Fruit fly (Drosophila melanogaster) whole organism, embryonic: Measurements from ENCODE around the gene mahe.
A peak's percentile ranks its signal among the peaks of the same experiment; 100 is the strongest.

Experiments
- BEAF-32 ChIP-seq: fragments of 200-800 bp; sonication (Bioruptor generic); optimal IDR thresholded peaks from 3 replicates; lab custom pipeline; 2017; ENCODE audit warnings: missing biosample characterization, missing genetic modification characterization, mild to moderate bottlenecking, moderate library complexity, missing genetic modification reagents
- Bdp1 ChIP-seq: fragments of 200-800 bp; sonication (Bioruptor generic); optimal IDR thresholded peaks from 3 replicates; lab custom pipeline; 2016; ENCODE audit warnings: missing biosample characterization, missing genetic modification characterization
- CG10543 ChIP-seq: fragments of 200-800 bp; sonication (Bioruptor generic); optimal IDR thresholded peaks from 3 replicates; lab custom pipeline; 2017; ENCODE audit warnings: missing biosample characterization, mild to moderate bottlenecking, missing genetic modification characterization, moderate library complexity
- CG12155 ChIP-seq: fragments of 200-800 bp; sonication (Bioruptor generic); optimal IDR thresholded peaks from 3 replicates; lab custom pipeline; 2016; ENCODE audit warnings: missing biosample characterization, missing genetic modification characterization
- CG14441 ChIP-seq: fragments of 200-800 bp; sonication (Bioruptor generic); IDR thresholded peaks from 2 replicates; pipeline ENCODE4 v1.3.6; 2022; ENCODE audit warnings: missing biosample characterization, missing genetic modification characterization
- CG7963 ChIP-seq: fragments of 200-800 bp; sonication (Bioruptor generic); IDR thresholded peaks from 3 replicates; pipeline ENCODE4 v1.3.6; 2022; ENCODE audit warnings: missing biosample characterization, missing genetic modification characterization; ENCODE audit not compliant: partially characterized antibody
- CG8281 ChIP-seq: fragments of 200-800 bp; sonication (Bioruptor generic); optimal IDR thresholded peaks from 2 replicates; lab custom pipeline; 2018; ENCODE audit warnings: missing biosample characterization, mild to moderate bottlenecking, missing genetic modification characterization, moderate library complexity
- CG8924 ChIP-seq: fragments of 200-800 bp; optimal IDR thresholded peaks from 3 replicates; lab custom pipeline; 2019; ENCODE audit warnings: missing biosample characterization, mild to moderate bottlenecking, missing genetic modification characterization, moderate library complexity
- Doc3 ChIP-seq: fragments of 200-800 bp; sonication (Bioruptor generic); IDR thresholded peaks from 3 replicates; pipeline ENCODE4 v1.3.6; 2022; ENCODE audit warnings: missing biosample characterization, missing genetic modification characterization; ENCODE audit not compliant: partially characterized antibody
- Ets97D ChIP-seq: fragments of 200-800 bp; sonication (Bioruptor generic); optimal IDR thresholded peaks from 3 replicates; lab custom pipeline; 2016; ENCODE audit warnings: missing biosample characterization, missing genetic modification characterization
- Fer2 ChIP-seq: fragments of 200-800 bp; sonication (Bioruptor generic); optimal IDR thresholded peaks from 2 replicates; lab custom pipeline; 2018; ENCODE audit warnings: missing biosample characterization, mild to moderate bottlenecking, missing genetic modification characterization, moderate library complexity
- Hsf ChIP-seq: fragments of 200-800 bp; sonication (Bioruptor generic); optimal IDR thresholded peaks from 3 replicates; lab custom pipeline; 2016; ENCODE audit warnings: missing biosample characterization, missing genetic modification characterization
- Kr ChIP-seq: fragments of 200-800 bp; sonication (Bioruptor generic); optimal IDR thresholded peaks from 2 replicates; lab custom pipeline; 2017; ENCODE audit warnings: missing biosample characterization, mild to moderate bottlenecking, missing genetic modification characterization
- Mes4 ChIP-seq: fragments of 200-800 bp; sonication (Bioruptor generic); optimal IDR thresholded peaks from 2 replicates; lab custom pipeline; 2016; ENCODE audit warnings: missing biosample characterization, missing genetic modification characterization
- Oaz ChIP-seq: fragments of 200-800 bp; sonication (Bioruptor generic); IDR thresholded peaks from 2 replicates; pipeline ENCODE4 v1.3.6; 2022; ENCODE audit warnings: missing biosample characterization, missing genetic modification characterization
- Oli ChIP-seq: fragments of 200-800 bp; sonication (Bioruptor generic); optimal IDR thresholded peaks from 2 replicates; lab custom pipeline; 2018; ENCODE audit warnings: missing biosample characterization, mild to moderate bottlenecking, missing genetic modification characterization, moderate library complexity
- Pdp1 ChIP-seq, 2 experiments: fragments of 200-800 bp; sonication (Bioruptor generic); optimal IDR thresholded peaks; 3 replicates each; lab custom pipeline; 2016; ENCODE audit warnings: missing biosample characterization in 2 of 2, missing genetic modification characterization in 2 of 2, mild to moderate bottlenecking in 1 of 2, moderate library complexity in 1 of 2
- Taf1 ChIP-seq: fragments of 200-800 bp; sonication (Bioruptor generic); IDR thresholded peaks from 2 replicates; pipeline ENCODE4 v1.3.6; 2022; ENCODE audit warnings: missing biosample characterization, missing genetic modification characterization
- amos ChIP-seq: fragments of 200-800 bp; sonication (Bioruptor generic); IDR thresholded peaks from 2 replicates; pipeline ENCODE4 v1.3.6; 2022; ENCODE audit warnings: missing biosample characterization, missing genetic modification characterization; ENCODE audit not compliant: partially characterized antibody
- ash1 ChIP-seq: fragments of 200-800 bp; sonication (Bioruptor generic); optimal IDR thresholded peaks from 2 replicates; lab custom pipeline; 2018; ENCODE audit warnings: missing biosample characterization, mild to moderate bottlenecking, missing genetic modification characterization
- ato ChIP-seq: fragments of 200-800 bp; sonication (Bioruptor generic); IDR thresholded peaks from 2 replicates; pipeline ENCODE4 v1.3.6; 2022; ENCODE audit warnings: missing biosample characterization, missing genetic modification characterization; ENCODE audit not compliant: partially characterized antibody
- az2 ChIP-seq: fragments of 200-800 bp; sonication (Bioruptor generic); optimal IDR thresholded peaks from 3 replicates; lab custom pipeline; 2016; ENCODE audit warnings: missing biosample characterization, missing genetic modification characterization
- cad ChIP-seq: fragments of >200 bp; optimal IDR thresholded peaks from 2 replicates; lab custom pipeline; 2017; ENCODE audit warnings: missing biosample characterization, missing genetic modification characterization
- cas ChIP-seq: fragments of 200-800 bp; sonication (Bioruptor generic); IDR thresholded peaks from 2 replicates; pipeline ENCODE4 v1.3.6; 2022; ENCODE audit warnings: missing biosample characterization, missing genetic modification characterization
- cato ChIP-seq: fragments of 200-800 bp; sonication (Bioruptor generic); optimal IDR thresholded peaks from 2 replicates; lab custom pipeline; 2016; ENCODE audit warnings: missing biosample characterization, missing genetic modification characterization, borderline replicate concordance
- chm ChIP-seq: fragments of 200-800 bp; sonication (Bioruptor generic); IDR thresholded peaks from 2 replicates; pipeline ENCODE4 v1.3.6; 2022; ENCODE audit warnings: missing biosample characterization, missing genetic modification characterization
- corto ChIP-seq: fragments of 200-800 bp; sonication (Bioruptor generic); optimal IDR thresholded peaks from 2 replicates; lab custom pipeline; 2016; ENCODE audit warnings: missing biosample characterization, mild to moderate bottlenecking, missing genetic modification characterization, moderate library complexity
- dimm ChIP-seq: fragments of 200-800 bp; sonication (Bioruptor generic); IDR thresholded peaks from 2 replicates; pipeline ENCODE4 v1.3.6; 2022; ENCODE audit warnings: missing biosample characterization, missing genetic modification characterization
- disco-r ChIP-seq: fragments of 200-800 bp; sonication (Bioruptor generic); optimal IDR thresholded peaks from 2 replicates; lab custom pipeline; 2016; ENCODE audit warnings: missing biosample characterization, missing genetic modification characterization
- esg ChIP-seq: fragments of 200-800 bp; sonication (Bioruptor generic); conservative IDR thresholded peaks from 2 replicates; pipeline ENCODE4 v1.3.6; 2022; ENCODE audit warnings: missing biosample characterization, missing genetic modification characterization
- gro ChIP-seq: fragments of 200-800 bp; sonication (Bioruptor generic); optimal IDR thresholded peaks from 2 replicates; lab custom pipeline; 2016; ENCODE audit warnings: missing biosample characterization, missing genetic modification characterization
- gsb-n ChIP-seq: fragments of 200-800 bp; sonication (Bioruptor generic); optimal IDR thresholded peaks from 3 replicates; lab custom pipeline; 2018; ENCODE audit warnings: missing biosample characterization, mild to moderate bottlenecking, missing genetic modification characterization
- her ChIP-seq: fragments of 200-800 bp; sonication (Bioruptor generic); optimal IDR thresholded peaks from 2 replicates; lab custom pipeline; 2016; ENCODE audit warnings: missing biosample characterization, missing genetic modification characterization
- jing ChIP-seq: fragments of 200-800 bp; sonication (Bioruptor generic); optimal IDR thresholded peaks from 2 replicates; lab custom pipeline; 2018; ENCODE audit warnings: missing biosample characterization, mild to moderate bottlenecking, missing genetic modification characterization
- klu ChIP-seq: fragments of 200-800 bp; sonication (Bioruptor generic); IDR thresholded peaks from 2 replicates; pipeline ENCODE4 v1.3.6; 2022; ENCODE audit warnings: missing biosample characterization, missing genetic modification characterization
- knrl ChIP-seq: fragments of 200-800 bp; sonication (Bioruptor generic); IDR thresholded peaks from 3 replicates; pipeline ENCODE4 v1.3.6; 2022; ENCODE audit warnings: missing biosample characterization, missing genetic modification characterization; ENCODE audit not compliant: partially characterized antibody
- lbe ChIP-seq: fragments of 200-800 bp; sonication (Bioruptor generic); optimal IDR thresholded peaks from 2 replicates; lab custom pipeline; 2016; ENCODE audit warnings: missing biosample characterization, mild to moderate bottlenecking, missing genetic modification characterization
- lola ChIP-seq, 3 experiments: fragments of >200 bp in 2 of 3; fragments of 200-800 bp in 1 of 3; sonication (Bioruptor generic) in 1 of 3; optimal IDR thresholded peaks; 2 replicates each; lab custom pipeline; 2017 to 2019; ENCODE audit warnings: missing biosample characterization in 3 of 3, missing genetic modification characterization in 3 of 3, mild to moderate bottlenecking in 1 of 3, moderate library complexity in 1 of 3
- lov ChIP-seq, 2 experiments: fragments of 200-800 bp in 1 of 2; fragments of >200 bp in 1 of 2; sonication (Bioruptor generic) in 1 of 2; IDR thresholded peaks in 1 of 2; optimal IDR thresholded peaks in 1 of 2; 2 replicates in 1 of 2; 3 replicates in 1 of 2; pipeline versions ENCODE4 v1.3.6 to Lab custom; 2017 to 2022; ENCODE audit warnings: missing biosample characterization in 1 of 2, missing genetic modification characterization in 1 of 2
- nmo ChIP-seq: fragments of 200-800 bp; sonication (Bioruptor generic); optimal IDR thresholded peaks from 2 replicates; lab custom pipeline; 2018; ENCODE audit warnings: missing biosample characterization, mild to moderate bottlenecking, missing genetic modification characterization, moderate library complexity
- oc ChIP-seq: fragments of 200-800 bp; sonication (Bioruptor generic); optimal IDR thresholded peaks from 2 replicates; lab custom pipeline; 2018; ENCODE audit warnings: missing biosample characterization, mild to moderate bottlenecking, missing genetic modification characterization, moderate library complexity
- phol ChIP-seq: fragments of 200-800 bp; sonication (Bioruptor generic); optimal IDR thresholded peaks from 3 replicates; lab custom pipeline; 2018; ENCODE audit warnings: missing biosample characterization, mild to moderate bottlenecking, missing genetic modification characterization, moderate library complexity
- pnt ChIP-seq: fragments of 200-800 bp; sonication (Bioruptor generic); optimal IDR thresholded peaks from 3 replicates; lab custom pipeline; 2016; ENCODE audit warnings: missing biosample characterization, missing genetic modification characterization
- sc ChIP-seq, 3 experiments: fragments of >200 bp in 2 of 3; fragments of 200-800 bp in 1 of 3; sonication (Bioruptor generic) in 1 of 3; optimal IDR thresholded peaks; 2 replicates in 2 of 3; 3 replicates in 1 of 3; lab custom pipeline; 2017; ENCODE audit warnings: mild to moderate bottlenecking in 1 of 3, missing biosample characterization in 1 of 3, missing genetic modification characterization in 1 of 3, missing genetic modification reagents in 1 of 3
- tna ChIP-seq: fragments of 200-800 bp; sonication (Bioruptor generic); IDR thresholded peaks from 2 replicates; pipeline ENCODE4 v1.3.6; 2022; ENCODE audit warnings: missing biosample characterization, missing genetic modification characterization; ENCODE audit not compliant: partially characterized antibody
- unc-4 ChIP-seq: fragments of 200-800 bp; sonication (Bioruptor generic); IDR thresholded peaks from 2 replicates; pipeline ENCODE4 v1.3.6; 2022; ENCODE audit warnings: missing biosample characterization, missing genetic modification characterization; ENCODE audit not compliant: partially characterized antibody
- vnd ChIP-seq: fragments of 200-800 bp; sonication (Bioruptor generic); IDR thresholded peaks from 3 replicates; pipeline ENCODE4 v1.3.6; 2022; ENCODE audit warnings: missing biosample characterization, missing genetic modification characterization; ENCODE audit not compliant: partially characterized antibody
- vvl ChIP-seq: fragments of 200-800 bp; sonication (Bioruptor generic); IDR thresholded peaks from 2 replicates; pipeline ENCODE4 v1.3.6; 2022; ENCODE audit warnings: missing biosample characterization, missing genetic modification characterization

Gene mahe

dm6 chrX:7931028-7931549 is at the start of gene mahe (continued):
- no peak for TF ChIP-seq chm (GFP tag; lab: Robert Waterston, UW)
- TF ChIP-seq CG12155, result no peak
- TF ChIP-seq pnt (GFP tag; lab: Kevin White, UChicago), result no peak
- TF ChIP-seq sc (optimal IDR thresholded peaks at IDR 0.05; lab: Kevin White, UChicago), result no peak
- TF ChIP-seq sc (GFP tag; optimal IDR thresholded peaks at IDR 0.05; lab: Kevin White, UChicago), result no peak
- no peak for TF ChIP-seq lov (optimal IDR thresholded peaks at IDR 0.05; lab: Kevin White, UChicago)
- TF ChIP-seq lov (GFP tag; IDR thresholded peaks at IDR 0.05; lab: Robert Waterston, UW), result no peak
- peak; percentile 18 for TF ChIP-seq gsb-n (tag; lab: Kevin White, UChicago)
- peak; percentile 44 for TF ChIP-seq lbe (GFP tag; lab: Kevin White, UChicago)
- TF ChIP-seq ash1, result no peak
- peak; percentile 91 for TF ChIP-seq amos (GFP tag; lab: Robert Waterston, UW)
- TF ChIP-seq her, result no peak
- no peak for TF ChIP-seq klu
- TF ChIP-seq oc, result no peak
- no peak for TF ChIP-seq az2 (GFP tag; lab: Kevin White, UChicago)
- TF ChIP-seq cato (GFP tag; lab: Kevin White, UChicago), result no peak
- TF ChIP-seq nmo, result no peak
- no peak for TF ChIP-seq Kr
- TF ChIP-seq Hsf, result no peak
- TF ChIP-seq Bdp1 (GFP tag; lab: Kevin White, UChicago), result no peak
- no peak for TF ChIP-seq Oli (tag; lab: Kevin White, UChicago)
- TF ChIP-seq CG10543 (GFP tag; lab: Kevin White, UChicago), result no peak
- TF ChIP-seq CG8924, result no peak
- no peak for TF ChIP-seq CG8281
- no peak for TF ChIP-seq jing (GFP tag; lab: Kevin White, UChicago)
- no peak for TF ChIP-seq Oaz (GFP tag; lab: Robert Waterston, UW)
- no peak for TF ChIP-seq gro (GFP tag; lab: Kevin White, UChicago)
- no peak for TF ChIP-seq esg (GFP tag; lab: Robert Waterston, UW)
- TF ChIP-seq Pdp1 (GFP tag; optimal IDR thresholded peaks at IDR 0.05; lab: Kevin White, UChicago), result peak in 1 of 2 experiments; percentile 14
- TF ChIP-seq CG7963 (GFP tag; lab: Robert Waterston, UW), result peak; percentile 74
- no peak for TF ChIP-seq Taf1
- peak; percentile 63 for TF ChIP-seq tna
- TF ChIP-seq corto (GFP tag; lab: Kevin White, UChicago), result no peak
- no peak for TF ChIP-seq phol (tag; lab: Kevin White, UChicago)
- TF ChIP-seq cas (GFP tag; lab: Robert Waterston, UW), result no peak
- TF ChIP-seq knrl (GFP tag; lab: Robert Waterston, UW), result peak; percentile 80
- no peak for TF ChIP-seq lola (GFP tag; optimal IDR thresholded peaks at IDR 0.05; lab: Kevin White, UChicago)
- no peak for TF ChIP-seq Fer2 (tag; lab: Kevin White, UChicago)
- TF ChIP-seq unc-4, result peak; percentile 85
- TF ChIP-seq ato (GFP tag; lab: Robert Waterston, UW), result peak; percentile 65
- TF ChIP-seq Ets97D (GFP tag; lab: Kevin White, UChicago), result peak; percentile 21
- TF ChIP-seq vnd (GFP tag; lab: Robert Waterston, UW), result peak; percentile 69; the same call in 2 of the 3 replicates
- TF ChIP-seq vvl (GFP tag; lab: Robert Waterston, UW), result peak; percentile 6; the same call in 1 of the 2 replicates
- no peak for TF ChIP-seq CG14441 (GFP tag; lab: Robert Waterston, UW)
- TF ChIP-seq Mes4, result no peak
- TF ChIP-seq disco-r (GFP tag; lab: Kevin White, UChicago), result no peak
- TF ChIP-seq Doc3 (GFP tag; lab: Robert Waterston, UW), result peak; percentile 71
- no peak for TF ChIP-seq cad (GFP tag; lab: Kevin White, UChicago)
- TF ChIP-seq BEAF-32 (GFP tag; lab: Kevin White, UChicago), result peak; percentile 84
- TF ChIP-seq dimm (GFP tag; lab: Robert Waterston, UW), result no peak
